Fruit fly (Drosophila melanogaster) whole organism, embryonic: ENCODE measurements around the gene Hs6st.

ENCODE experiments used
- B-H1 ChIP-seq: fragments of 200-800 bp; sonication (Bioruptor generic); IDR thresholded peaks from 3 replicates; pipeline ENCODE4 v1.3.6; 2022; ENCODE audit warnings: missing biosample characterization, missing genetic modification characterization
- B-H2 ChIP-seq: fragments of 200-800 bp; sonication (Bioruptor generic); optimal IDR thresholded peaks from 2 replicates; lab custom pipeline; 2018; ENCODE audit warnings: missing biosample characterization, mild to moderate bottlenecking, missing genetic modification characterization
- CG12155 ChIP-seq: fragments of 200-800 bp; sonication (Bioruptor generic); optimal IDR thresholded peaks from 3 replicates; lab custom pipeline; 2016; ENCODE audit warnings: missing biosample characterization, missing genetic modification characterization
- CG13894 ChIP-seq: fragments of 200-800 bp; sonication (Bioruptor generic); optimal IDR thresholded peaks from 3 replicates; lab custom pipeline; 2018; ENCODE audit warnings: missing biosample characterization, mild to moderate bottlenecking, missing genetic modification characterization, moderate library complexity
- CG15073 ChIP-seq: fragments of 200-800 bp; sonication (Bioruptor generic); optimal IDR thresholded peaks from 2 replicates; lab custom pipeline; 2016; ENCODE audit warnings: missing biosample characterization, missing genetic modification characterization
- CG1529 ChIP-seq: fragments of 200-800 bp; sonication (Bioruptor generic); optimal IDR thresholded peaks from 3 replicates; lab custom pipeline; 2018; ENCODE audit warnings: missing biosample characterization, missing genetic modification characterization
- CG15696 ChIP-seq: fragments of 200-800 bp; sonication (Bioruptor generic); optimal IDR thresholded peaks from 2 replicates; lab custom pipeline; 2019; ENCODE audit warnings: missing biosample characterization, mild to moderate bottlenecking, missing genetic modification characterization, moderate library complexity
- CG16863 ChIP-seq: fragments of 200-800 bp; sonication (Bioruptor generic); optimal IDR thresholded peaks from 3 replicates; lab custom pipeline; 2016; ENCODE audit warnings: missing biosample characterization, missing genetic modification characterization
- CG17186 ChIP-seq: fragments of 200-800 bp; sonication (Bioruptor generic); optimal IDR thresholded peaks from 3 replicates; lab custom pipeline; 2017; ENCODE audit warnings: missing biosample characterization, missing genetic modification reagents, missing genetic modification characterization
- CG18764 ChIP-seq: fragments of 200-800 bp; sonication (Bioruptor generic); optimal IDR thresholded peaks from 3 replicates; lab custom pipeline; 2016; ENCODE audit warnings: missing biosample characterization, missing genetic modification characterization
- CG2129 ChIP-seq: fragments of 200-800 bp; sonication (Bioruptor generic); IDR thresholded peaks from 2 replicates; pipeline ENCODE4 v1.3.6; 2022; ENCODE audit warnings: missing biosample characterization, missing genetic modification characterization; ENCODE audit not compliant: partially characterized antibody
- CG2875 ChIP-seq: fragments of 200-800 bp; sonication (Bioruptor generic); optimal IDR thresholded peaks from 2 replicates; lab custom pipeline; 2017; ENCODE audit warnings: missing biosample characterization, mild to moderate bottlenecking, missing genetic modification characterization, missing genetic modification reagents
- CG32767 ChIP-seq: fragments of 200-800 bp; sonication (Bioruptor generic); IDR thresholded peaks from 2 replicates; pipeline ENCODE4 v1.3.6; 2022; ENCODE audit warnings: missing biosample characterization, missing genetic modification characterization
- CG6272 ChIP-seq: fragments of 200-800 bp; sonication (Bioruptor generic); IDR thresholded peaks from 2 replicates; pipeline ENCODE4 v1.3.6; 2022; ENCODE audit warnings: missing biosample characterization, missing genetic modification characterization
- CG6683 ChIP-seq: fragments of 200-800 bp; sonication (Bioruptor generic); optimal IDR thresholded peaks from 2 replicates; lab custom pipeline; 2017; ENCODE audit warnings: missing biosample characterization, mild to moderate bottlenecking, missing genetic modification characterization, missing genetic modification reagents
- CG7357 ChIP-seq: fragments of 200-800 bp; sonication (Bioruptor generic); IDR thresholded peaks from 3 replicates; pipeline ENCODE4 v1.3.6; 2022; ENCODE audit warnings: missing biosample characterization, missing genetic modification characterization
- CG8089 ChIP-seq: fragments of 200-800 bp; sonication (Bioruptor generic); optimal IDR thresholded peaks from 3 replicates; lab custom pipeline; 2016; ENCODE audit warnings: missing biosample characterization, missing genetic modification characterization
- CG8290 ChIP-seq, 3 experiments: fragments of 200-800 bp; sonication (Bioruptor generic); optimal IDR thresholded peaks; 2 replicates each; lab custom pipeline; 2016 to 2019; ENCODE audit warnings: missing biosample characterization in 3 of 3, missing genetic modification characterization in 3 of 3, mild to moderate bottlenecking in 2 of 3, moderate library complexity in 1 of 3
- CG8944 ChIP-seq: fragments of 200-800 bp; sonication (Bioruptor generic); optimal IDR thresholded peaks from 3 replicates; lab custom pipeline; 2016; ENCODE audit warnings: missing biosample characterization, missing genetic modification characterization
- Deaf1 ChIP-seq: fragments of 200-800 bp; optimal IDR thresholded peaks from 3 replicates; lab custom pipeline; 2019; ENCODE audit warnings: missing biosample characterization, mild to moderate bottlenecking, missing genetic modification characterization, moderate library complexity
- Dll ChIP-seq: fragments of 200-800 bp; sonication (Bioruptor generic); IDR thresholded peaks from 4 replicates; pipeline ENCODE4 v1.3.6; 2022; ENCODE audit warnings: missing biosample characterization, missing genetic modification characterization; ENCODE audit not compliant: partially characterized antibody
- E2f2 ChIP-seq: fragments of 200-800 bp; sonication (Bioruptor generic); IDR thresholded peaks from 2 replicates; pipeline ENCODE4 v1.3.6; 2022; ENCODE audit warnings: missing biosample characterization, missing genetic modification characterization
- ERR ChIP-seq: fragments of 200-800 bp; sonication (Bioruptor generic); optimal IDR thresholded peaks from 2 replicates; lab custom pipeline; 2016; ENCODE audit warnings: missing biosample characterization, missing genetic modification characterization
- Elba2 ChIP-seq: fragments of 200-800 bp; sonication (Bioruptor generic); optimal IDR thresholded peaks from 3 replicates; lab custom pipeline; 2016; ENCODE audit warnings: missing biosample characterization, missing genetic modification characterization
- Fer3 ChIP-seq: fragments of 200-800 bp; sonication (Bioruptor generic); optimal IDR thresholded peaks from 2 replicates; lab custom pipeline; 2018; ENCODE audit warnings: missing biosample characterization, mild to moderate bottlenecking, missing genetic modification characterization, moderate library complexity
- Mes4 ChIP-seq: fragments of 200-800 bp; sonication (Bioruptor generic); optimal IDR thresholded peaks from 2 replicates; lab custom pipeline; 2016; ENCODE audit warnings: missing biosample characterization, missing genetic modification characterization
- Oaz ChIP-seq: fragments of 200-800 bp; sonication (Bioruptor generic); IDR thresholded peaks from 2 replicates; pipeline ENCODE4 v1.3.6; 2022; ENCODE audit warnings: missing biosample characterization, missing genetic modification characterization
- Spps ChIP-seq: fragments of 200-800 bp; sonication (Bioruptor generic); optimal IDR thresholded peaks from 2 replicates; lab custom pipeline; 2018; ENCODE audit warnings: missing biosample characterization, mild to moderate bottlenecking, missing genetic modification characterization
- Stat92E ChIP-seq, 3 experiments: fragments of >200 bp in 2 of 3; fragments of 200-800 bp in 1 of 3; sonication (Bioruptor generic) in 1 of 3; optimal IDR thresholded peaks; 2 replicates each; lab custom pipeline; 2017 to 2019; ENCODE audit warnings: missing biosample characterization in 3 of 3, missing genetic modification characterization in 3 of 3, mild to moderate bottlenecking in 1 of 3, moderate library complexity in 1 of 3
- YL-1 ChIP-seq: fragments of 200-800 bp; sonication (Bioruptor generic); optimal IDR thresholded peaks from 3 replicates; lab custom pipeline; 2017; ENCODE audit warnings: missing biosample characterization, mild to moderate bottlenecking, missing genetic modification characterization
- al ChIP-seq: fragments of 200-800 bp; sonication (Bioruptor generic); IDR thresholded peaks from 2 replicates; pipeline ENCODE4 v1.3.6; 2022; ENCODE audit warnings: missing biosample characterization, missing genetic modification characterization
- ap ChIP-seq: fragments of 200-800 bp; sonication (Bioruptor generic); IDR thresholded peaks from 2 replicates; pipeline ENCODE4 v1.3.6; 2022; ENCODE audit warnings: missing biosample characterization, missing genetic modification characterization
- br ChIP-seq: fragments of >200 bp; optimal IDR thresholded peaks from 2 replicates; lab custom pipeline; 2017
- bsh ChIP-seq, 2 experiments: fragments of 200-800 bp; sonication (Bioruptor generic); optimal IDR thresholded peaks; 2 replicates each; lab custom pipeline; 2017 to 2018; ENCODE audit warnings: mild to moderate bottlenecking in 2 of 2, missing biosample characterization in 2 of 2, missing genetic modification characterization in 2 of 2, moderate library complexity in 1 of 2
- cg ChIP-seq: fragments of 200-800 bp; sonication (Bioruptor generic); optimal IDR thresholded peaks from 3 replicates; lab custom pipeline; 2019; ENCODE audit warnings: missing biosample characterization, mild to moderate bottlenecking, missing genetic modification characterization, moderate library complexity
- ci ChIP-seq: fragments of 200-800 bp; sonication (Bioruptor generic); IDR thresholded peaks from 3 replicates; pipeline ENCODE4 v1.3.6; 2022; ENCODE audit warnings: missing biosample characterization, missing genetic modification characterization
- gsb ChIP-seq: fragments of 200-800 bp; sonication (Bioruptor generic); IDR thresholded peaks from 2 replicates; pipeline ENCODE4 v1.3.6; 2022; ENCODE audit warnings: missing biosample characterization, missing genetic modification characterization
- jing ChIP-seq: fragments of 200-800 bp; sonication (Bioruptor generic); optimal IDR thresholded peaks from 2 replicates; lab custom pipeline; 2018; ENCODE audit warnings: missing biosample characterization, mild to moderate bottlenecking, missing genetic modification characterization
- kay ChIP-seq: fragments of 200-800 bp; sonication (Bioruptor generic); optimal IDR thresholded peaks from 2 replicates; lab custom pipeline; 2016; ENCODE audit warnings: missing biosample characterization, missing genetic modification characterization
- ken ChIP-seq: fragments of 200-800 bp; sonication (Bioruptor generic); IDR thresholded peaks from 3 replicates; pipeline ENCODE4 v1.3.6; 2022; ENCODE audit warnings: missing biosample characterization, missing genetic modification characterization
- lab ChIP-seq: fragments of 200-800 bp; sonication (Bioruptor generic); optimal IDR thresholded peaks from 3 replicates; lab custom pipeline; 2017; ENCODE audit warnings: missing biosample characterization, missing genetic modification characterization, mild to moderate bottlenecking, moderate library complexity, missing genetic modification reagents
- p53 ChIP-seq: fragments of 200-800 bp; sonication (Bioruptor generic); optimal IDR thresholded peaks from 2 replicates; lab custom pipeline; 2016; ENCODE audit warnings: missing biosample characterization, missing genetic modification characterization
- pho ChIP-seq: fragments of 200-800 bp; sonication (Bioruptor generic); optimal IDR thresholded peaks from 2 replicates; lab custom pipeline; 2016; ENCODE audit warnings: missing biosample characterization, missing genetic modification characterization
- phol ChIP-seq: fragments of 200-800 bp; sonication (Bioruptor generic); optimal IDR thresholded peaks from 3 replicates; lab custom pipeline; 2018; ENCODE audit warnings: missing biosample characterization, mild to moderate bottlenecking, missing genetic modification characterization, moderate library complexity
- pros ChIP-seq: fragments of 200-800 bp; sonication (Bioruptor generic); optimal IDR thresholded peaks from 3 replicates; lab custom pipeline; 2019; ENCODE audit warnings: missing biosample characterization, mild to moderate bottlenecking, missing genetic modification characterization, moderate library complexity
- schlank ChIP-seq: fragments of 200-800 bp; sonication (Bioruptor generic); optimal IDR thresholded peaks from 2 replicates; lab custom pipeline; 2018; ENCODE audit warnings: missing biosample characterization, mild to moderate bottlenecking, missing genetic modification characterization
- slbo ChIP-seq: fragments of 200-800 bp; sonication (Bioruptor generic); IDR thresholded peaks from 2 replicates; pipeline ENCODE4 v1.3.6; 2022; ENCODE audit warnings: missing biosample characterization, missing genetic modification characterization
- sob ChIP-seq: fragments of 200-800 bp; sonication (Bioruptor generic); IDR thresholded peaks from 2 replicates; pipeline ENCODE4 v1.3.6; 2022; ENCODE audit warnings: missing biosample characterization, missing genetic modification characterization
- stwl ChIP-seq: fragments of 200-800 bp; sonication (Bioruptor generic); optimal IDR thresholded peaks from 3 replicates; lab custom pipeline; 2018; ENCODE audit warnings: missing biosample characterization, mild to moderate bottlenecking, missing genetic modification characterization, moderate library complexity
- vfl ChIP-seq: fragments of 200-800 bp; sonication (Bioruptor generic); optimal IDR thresholded peaks from 2 replicates; lab custom pipeline; 2016; ENCODE audit warnings: missing biosample characterization, missing genetic modification characterization
- yki ChIP-seq: fragments of >200 bp; optimal IDR thresholded peaks from 3 replicates; lab custom pipeline; 2018

The Hs6st gene

DNA sequence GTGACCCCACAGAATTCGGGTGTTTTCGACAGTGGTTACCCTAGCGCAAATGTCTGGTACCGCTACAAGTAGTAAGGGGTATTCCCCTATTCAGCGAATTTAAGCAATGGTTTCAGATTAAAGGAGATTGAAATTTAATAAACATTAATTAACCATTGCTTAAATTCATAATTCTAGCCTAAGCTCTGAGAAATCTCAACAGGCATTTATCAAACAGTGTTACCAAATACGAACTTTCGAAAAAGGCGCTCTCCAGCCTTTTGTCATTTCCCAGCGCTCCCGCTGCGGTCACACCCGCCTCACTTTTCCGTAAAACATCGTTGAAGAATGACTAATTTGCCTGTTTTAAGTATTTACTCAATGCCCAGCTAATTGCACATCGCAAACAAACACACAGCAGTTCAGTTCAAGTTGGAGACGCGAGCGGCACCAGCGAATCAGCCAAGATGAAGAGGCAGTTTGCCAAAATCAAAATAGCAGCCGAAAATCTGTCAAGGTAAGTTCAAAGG, 103.4 kb downstream of the Hs6st start, which contains the start of the genes Surf6 and RhoGAP92B (continued):
- TF ChIP-seq Deaf1 (tag; lab: Kevin White, UChicago): peak; percentile 41
- TF ChIP-seq CG1529: peak; percentile 41
- TF ChIP-seq E2f2 (GFP tag; lab: Robert Waterston, UW): peak; percentile 84
- peak; percentile 34 for TF ChIP-seq CG8290 (GFP tag; optimal IDR thresholded peaks at IDR 0.05; lab: Kevin White, UChicago)
- TF ChIP-seq CG8290 (tag; optimal IDR thresholded peaks at IDR 0.05; lab: Kevin White, UChicago): peak; percentile 31 to 64
- TF ChIP-seq CG8089 (GFP tag; lab: Kevin White, UChicago): peak; percentile 49
- peak; percentile 55 for TF ChIP-seq p53
- TF ChIP-seq ERR (GFP tag; lab: Kevin White, UChicago): peak; percentile 38
- peak; percentile 40 for TF ChIP-seq vfl
- peak; percentile 42; the same call in 2 of the 4 replicates for TF ChIP-seq Dll
- no peak for TF ChIP-seq jing (GFP tag; lab: Kevin White, UChicago)
- peak; percentile 55 for TF ChIP-seq Fer3 (tag; lab: Kevin White, UChicago)
- TF ChIP-seq phol: peak; percentile 77
- TF ChIP-seq Mes4: peak; percentile 68
- peak; percentile 20 for TF ChIP-seq CG6683 (GFP tag; lab: Kevin White, UChicago)
- no peak for TF ChIP-seq pros (GFP tag; lab: Kevin White, UChicago)
- peak; percentile 65; the same call in 1 of the 3 replicates for TF ChIP-seq ci
- peak; percentile 56 for TF ChIP-seq CG12155 (GFP tag; lab: Kevin White, UChicago)
- TF ChIP-seq CG2875 (GFP tag; lab: Kevin White, UChicago): peak; percentile 15
- peak; percentile 47 for TF ChIP-seq CG15696
- no peak for TF ChIP-seq Oaz (GFP tag; lab: Robert Waterston, UW)
- no peak for TF ChIP-seq CG15073 (GFP tag; lab: Kevin White, UChicago)
- TF ChIP-seq gsb (GFP tag; lab: Robert Waterston, UW): no peak
- TF ChIP-seq pho: peak; percentile 32
- TF ChIP-seq CG7357: no peak
- TF ChIP-seq kay (GFP tag; lab: Kevin White, UChicago): peak; percentile 75
- peak; percentile 43 for TF ChIP-seq Elba2 (GFP tag; lab: Kevin White, UChicago)
- peak; percentile 40 for TF ChIP-seq CG16863 (GFP tag; lab: Kevin White, UChicago)
- TF ChIP-seq cg (GFP tag; lab: Kevin White, UChicago): peak; percentile 58
- peak; percentile 50 for TF ChIP-seq CG18764 (GFP tag; lab: Kevin White, UChicago)
- TF ChIP-seq B-H2 (GFP tag; lab: Kevin White, UChicago): peak; percentile 33
- TF ChIP-seq lab (GFP tag; lab: Kevin White, UChicago): peak; percentile 79
- peak; percentile 4 for TF ChIP-seq schlank (tag; lab: Kevin White, UChicago)
- no peak for TF ChIP-seq CG2129 (GFP tag; lab: Robert Waterston, UW)
- peak; percentile 91 for TF ChIP-seq CG17186 (GFP tag; lab: Kevin White, UChicago)
- TF ChIP-seq bsh (GFP tag; optimal IDR thresholded peaks at IDR 0.05; lab: Kevin White, UChicago): peak; percentile 4 to 56
- no peak for TF ChIP-seq B-H1 (GFP tag; lab: Robert Waterston, UW)
- TF ChIP-seq stwl: peak; percentile 89
- TF ChIP-seq al: no peak
- no peak for TF ChIP-seq ap
- no peak for TF ChIP-seq yki (lab: Kevin White, UChicago)
- TF ChIP-seq br: no peak
- TF ChIP-seq Spps (tag; lab: Kevin White, UChicago): peak; percentile 4
- TF ChIP-seq ken (GFP tag; lab: Robert Waterston, UW): 0 out of 3 replicates have a peak, but pooled peaks have one; percentile 37
- peak; percentile 60 for TF ChIP-seq CG32767 (GFP tag; lab: Robert Waterston, UW)
- peak; percentile 92 for TF ChIP-seq YL-1
- TF ChIP-seq Stat92E (GFP tag; optimal IDR thresholded peaks at IDR 0.05; lab: Kevin White, UChicago): peak in 1 of 3 experiments; percentile 71
- TF ChIP-seq sob (GFP tag; lab: Robert Waterston, UW): peak; percentile 65
- TF ChIP-seq CG13894 (tag; lab: Kevin White, UChicago): peak; percentile 68
- peak; percentile 38 for TF ChIP-seq slbo
- TF ChIP-seq CG6272 (GFP tag; lab: Robert Waterston, UW): no peak
- TF ChIP-seq CG8944 (GFP tag; lab: Kevin White, UChicago): peak; percentile 39
